Worm (Caenorhabditis elegans) whole organism, L4/young adult: ENCODE measurements around the gene C16C8.17.
"Not testable (repeated sequence)": the region's sequence is repeated elsewhere in the genome, so short reads cannot be mapped to it uniquely, and the experiment has no call there.

Source experiments
- W03F9.2 ChIP-seq: fragments of 150-350 bp; optimal IDR thresholded peaks from 2 replicates; lab custom pipeline; 2014; ENCODE audit warnings: missing biosample characterization, missing genetic modification characterization
- dao-5 ChIP-seq: sonication (generic microtip); optimal IDR thresholded peaks from 2 replicates; lab custom pipeline; 2016; ENCODE audit warnings: missing genotype, missing genetic modification characterization, moderate library complexity, missing compliant biosample characterization
- him-1 ChIP-seq: sonication (generic microtip); optimal IDR thresholded peaks from 2 replicates; lab custom pipeline; 2016; ENCODE audit warnings: missing genotype, missing genetic modification reagents, missing genetic modification characterization, missing compliant biosample characterization

C16C8.17 gene

DNA sequence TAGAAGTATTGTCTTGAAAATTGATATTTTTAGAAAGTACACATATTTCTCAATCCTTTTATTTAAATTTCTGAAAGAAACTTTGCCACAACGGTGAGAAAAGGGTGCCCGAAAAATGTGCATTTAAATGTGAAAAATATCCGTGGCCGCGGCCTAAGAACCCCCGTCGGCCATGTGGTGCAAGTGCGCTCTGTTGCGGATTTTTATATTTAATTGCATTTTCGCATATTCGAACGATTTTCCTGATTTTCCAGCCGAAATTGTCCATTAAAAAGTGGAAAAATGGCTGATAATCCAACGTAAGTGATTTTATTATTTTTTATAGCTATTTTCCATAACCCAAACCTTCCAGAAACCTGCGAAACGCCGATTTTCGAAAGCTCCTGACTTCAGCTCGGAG, 41.6 kb downstream of the C16C8.17 start, which contains the start of gene smu-2:
smu-2 (plus strand) TSS at position 178 of the 400 bp plus-strand sequence.
- TF ChIP-seq him-1 = no peak
- no peak for TF ChIP-seq dao-5
- TF ChIP-seq W03F9.2 (tag; lab: Kevin White, UChicago) = no peak

- not testable (repeated sequence) for TF ChIP-seq him-1; dao-5; W03F9.2 (tag; lab: Kevin White, UChicago)
Measured at ce11 chrII:3490797-3491196, 50.2 kb downstream of the C16C8.17 start, which contains the start of gene fbxb-112. Gene fbxb-112, plus strand, starts transcription at chrII:3491097.
